Fruit fly (Drosophila melanogaster) whole organism, embryonic: Measurements from ENCODE around the gene kin17.

Experiments used
- Awh ChIP-seq: fragments of 200-800 bp; sonication (Bioruptor generic); IDR thresholded peaks from 2 replicates; pipeline ENCODE4, ENCODE4 v1.3.6; 2022; ENCODE audit warnings: missing biosample characterization, missing genetic modification characterization
- Bdp1 ChIP-seq: fragments of 200-800 bp; sonication (Bioruptor generic); optimal IDR thresholded peaks from 3 replicates; lab custom pipeline; 2016; ENCODE audit warnings: missing biosample characterization, missing genetic modification characterization
- CG10431 ChIP-seq: fragments of 200-800 bp; sonication (Bioruptor generic); optimal IDR thresholded peaks from 3 replicates; lab custom pipeline; 2018; ENCODE audit warnings: missing biosample characterization, mild to moderate bottlenecking, missing genetic modification characterization
- CG11085 ChIP-seq: fragments of 200-800 bp; sonication (Bioruptor generic); IDR thresholded peaks from 2 replicates; pipeline ENCODE4 v1.3.6; 2022; ENCODE audit warnings: missing biosample characterization, missing genetic modification characterization
- CG11456 ChIP-seq: fragments of 200-800 bp; sonication (Bioruptor generic); IDR thresholded peaks from 3 replicates; pipeline ENCODE4 v1.3.6; 2022; ENCODE audit warnings: missing biosample characterization, missing genetic modification characterization
- CG11504 ChIP-seq: fragments of 200-800 bp; sonication (Bioruptor generic); optimal IDR thresholded peaks from 3 replicates; lab custom pipeline; 2019; ENCODE audit warnings: missing biosample characterization, mild to moderate bottlenecking, missing genetic modification characterization, moderate library complexity
- CG13624 ChIP-seq: fragments of 200-800 bp; sonication (Bioruptor generic); optimal IDR thresholded peaks from 2 replicates; lab custom pipeline; 2016; ENCODE audit warnings: missing biosample characterization, missing genetic modification characterization
- CG15011 ChIP-seq: fragments of 200-800 bp; sonication (Bioruptor generic); optimal IDR thresholded peaks from 3 replicates; lab custom pipeline; 2018; ENCODE audit warnings: missing biosample characterization, mild to moderate bottlenecking, missing genetic modification characterization
- CG15514 ChIP-seq: fragments of 200-800 bp; sonication (Bioruptor generic); optimal IDR thresholded peaks from 3 replicates; lab custom pipeline; 2017; ENCODE audit warnings: missing biosample characterization, missing genetic modification characterization, mild to moderate bottlenecking, moderate library complexity, missing genetic modification reagents
- CG17385 ChIP-seq: fragments of 200-800 bp; sonication (Bioruptor generic); optimal IDR thresholded peaks from 3 replicates; lab custom pipeline; 2018; ENCODE audit warnings: missing biosample characterization, mild to moderate bottlenecking, missing genetic modification characterization
- CG17829 ChIP-seq: fragments of 200-800 bp; optimal IDR thresholded peaks from 2 replicates; lab custom pipeline; 2019; ENCODE audit warnings: missing biosample characterization, mild to moderate bottlenecking, missing genetic modification characterization, moderate library complexity
- CG18011 ChIP-seq: fragments of 200-800 bp; sonication (Bioruptor generic); optimal IDR thresholded peaks from 2 replicates; lab custom pipeline; 2017; ENCODE audit warnings: missing biosample characterization, missing genetic modification characterization, mild to moderate bottlenecking, moderate library complexity, missing genotype
- CG18619 ChIP-seq: fragments of 200-800 bp; sonication (Bioruptor generic); optimal IDR thresholded peaks from 3 replicates; lab custom pipeline; 2017; ENCODE audit warnings: missing biosample characterization, mild to moderate bottlenecking, missing genetic modification characterization
- CG18764 ChIP-seq: fragments of 200-800 bp; sonication (Bioruptor generic); optimal IDR thresholded peaks from 3 replicates; lab custom pipeline; 2016; ENCODE audit warnings: missing biosample characterization, missing genetic modification characterization
- CG2199 ChIP-seq: fragments of 200-800 bp; sonication (Bioruptor generic); IDR thresholded peaks from 3 replicates; pipeline ENCODE4 v1.3.6; 2022; ENCODE audit warnings: missing biosample characterization, missing genetic modification characterization
- CG31365 ChIP-seq: fragments of 200-800 bp; sonication (Bioruptor generic); optimal IDR thresholded peaks from 2 replicates; lab custom pipeline; 2018; ENCODE audit warnings: missing biosample characterization, mild to moderate bottlenecking, missing genetic modification characterization
- CG33213 ChIP-seq: fragments of 200-800 bp; sonication (Bioruptor generic); optimal IDR thresholded peaks from 3 replicates; lab custom pipeline; 2016; ENCODE audit warnings: missing biosample characterization, missing genetic modification characterization
- CG6272 ChIP-seq: fragments of 200-800 bp; sonication (Bioruptor generic); IDR thresholded peaks from 2 replicates; pipeline ENCODE4 v1.3.6; 2022; ENCODE audit warnings: missing biosample characterization, missing genetic modification characterization
- CG6854 ChIP-seq: fragments of 200-800 bp; sonication (Bioruptor generic); optimal IDR thresholded peaks from 3 replicates; lab custom pipeline; 2017; ENCODE audit warnings: missing biosample characterization, mild to moderate bottlenecking, missing genetic modification characterization
- CG7786 ChIP-seq: fragments of 200-800 bp; sonication (Bioruptor generic); optimal IDR thresholded peaks from 2 replicates; lab custom pipeline; 2016; ENCODE audit warnings: missing biosample characterization, missing genetic modification characterization
- CG8765 ChIP-seq: fragments of 200-800 bp; sonication (Bioruptor generic); IDR thresholded peaks from 2 replicates; pipeline ENCODE4 v1.3.6; 2022; ENCODE audit warnings: missing biosample characterization, missing genetic modification characterization
- CG9727 ChIP-seq: fragments of 200-800 bp; sonication (Bioruptor generic); optimal IDR thresholded peaks from 3 replicates; lab custom pipeline; 2017; ENCODE audit warnings: missing biosample characterization, mild to moderate bottlenecking, missing genetic modification characterization
- Doc2 ChIP-seq: fragments of 200-800 bp; sonication (Bioruptor generic); IDR thresholded peaks from 2 replicates; pipeline ENCODE4 v1.3.6; 2022; ENCODE audit warnings: missing biosample characterization, missing genetic modification characterization
- Doc3 ChIP-seq: fragments of 200-800 bp; sonication (Bioruptor generic); IDR thresholded peaks from 3 replicates; pipeline ENCODE4 v1.3.6; 2022; ENCODE audit warnings: missing biosample characterization, missing genetic modification characterization; ENCODE audit not compliant: partially characterized antibody
- Ets97D ChIP-seq: fragments of 200-800 bp; sonication (Bioruptor generic); optimal IDR thresholded peaks from 3 replicates; lab custom pipeline; 2016; ENCODE audit warnings: missing biosample characterization, missing genetic modification characterization
- Fer3 ChIP-seq: fragments of 200-800 bp; sonication (Bioruptor generic); optimal IDR thresholded peaks from 2 replicates; lab custom pipeline; 2018; ENCODE audit warnings: missing biosample characterization, mild to moderate bottlenecking, missing genetic modification characterization, moderate library complexity
- Lim3 ChIP-seq: fragments of 200-800 bp; sonication (Bioruptor generic); IDR thresholded peaks from 2 replicates; pipeline ENCODE4 v1.3.6; 2022; ENCODE audit warnings: missing biosample characterization, missing genetic modification characterization
- Max ChIP-seq: fragments of 200-800 bp; sonication (Bioruptor generic); optimal IDR thresholded peaks from 2 replicates; lab custom pipeline; 2016; ENCODE audit warnings: missing biosample characterization, mild to moderate bottlenecking, missing genetic modification characterization
- NFAT ChIP-seq: fragments of 200-800 bp; sonication (Bioruptor generic); IDR thresholded peaks from 2 replicates; pipeline ENCODE4 v1.3.6; 2022; ENCODE audit warnings: missing biosample characterization, missing genetic modification characterization
- NfI ChIP-seq: fragments of 200-800 bp; sonication (Bioruptor generic); optimal IDR thresholded peaks from 3 replicates; lab custom pipeline; 2018; ENCODE audit warnings: missing biosample characterization, mild to moderate bottlenecking, missing genetic modification characterization, moderate library complexity
- TFAM ChIP-seq: fragments of 200-800 bp; sonication (Bioruptor generic); optimal IDR thresholded peaks from 2 replicates; lab custom pipeline; 2017; ENCODE audit warnings: missing biosample characterization, missing genetic modification characterization, inconsistent platforms
- Taf1 ChIP-seq: fragments of 200-800 bp; sonication (Bioruptor generic); IDR thresholded peaks from 2 replicates; pipeline ENCODE4 v1.3.6; 2022; ENCODE audit warnings: missing biosample characterization, missing genetic modification characterization
- Tbp ChIP-seq: fragments of >200 bp; optimal IDR thresholded peaks from 2 replicates; lab custom pipeline; 2018; ENCODE audit warnings: missing biosample characterization, missing genetic modification characterization
- br ChIP-seq: fragments of >200 bp; optimal IDR thresholded peaks from 2 replicates; lab custom pipeline; 2017
- bsh ChIP-seq, 2 experiments: fragments of 200-800 bp; sonication (Bioruptor generic); optimal IDR thresholded peaks; 2 replicates each; lab custom pipeline; 2017 to 2018; ENCODE audit warnings: mild to moderate bottlenecking in 2 of 2, missing biosample characterization in 2 of 2, missing genetic modification characterization in 2 of 2, moderate library complexity in 1 of 2
- chif ChIP-seq, 2 experiments: fragments of 200-800 bp; sonication (Bioruptor generic); optimal IDR thresholded peaks; 3 replicates each; lab custom pipeline; 2016; ENCODE audit warnings: missing biosample characterization in 2 of 2, missing genetic modification characterization in 2 of 2
- ci ChIP-seq: fragments of 200-800 bp; sonication (Bioruptor generic); IDR thresholded peaks from 3 replicates; pipeline ENCODE4 v1.3.6; 2022; ENCODE audit warnings: missing biosample characterization, missing genetic modification characterization
- esg ChIP-seq: fragments of 200-800 bp; sonication (Bioruptor generic); conservative IDR thresholded peaks from 2 replicates; pipeline ENCODE4 v1.3.6; 2022; ENCODE audit warnings: missing biosample characterization, missing genetic modification characterization
- fru ChIP-seq: fragments of >200 bp; optimal IDR thresholded peaks from 2 replicates; lab custom pipeline; 2017
- gro ChIP-seq: fragments of 200-800 bp; sonication (Bioruptor generic); optimal IDR thresholded peaks from 2 replicates; lab custom pipeline; 2016; ENCODE audit warnings: missing biosample characterization, missing genetic modification characterization
- hbn ChIP-seq: fragments of 200-800 bp; sonication (Bioruptor generic); IDR thresholded peaks from 2 replicates; pipeline ENCODE4 v1.3.6; 2022; ENCODE audit warnings: missing biosample characterization, missing genetic modification characterization; ENCODE audit not compliant: partially characterized antibody
- kah ChIP-seq: fragments of 200-800 bp; sonication (Bioruptor generic); optimal IDR thresholded peaks from 2 replicates; lab custom pipeline; 2018; ENCODE audit warnings: missing biosample characterization, mild to moderate bottlenecking, missing genetic modification characterization
- kni ChIP-seq: fragments of 200-800 bp; sonication (Bioruptor generic); optimal IDR thresholded peaks from 3 replicates; lab custom pipeline; 2017; ENCODE audit warnings: mild to moderate bottlenecking, missing biosample characterization, missing genetic modification reagents, missing genetic modification characterization
- lola ChIP-seq, 3 experiments: fragments of >200 bp in 2 of 3; fragments of 200-800 bp in 1 of 3; sonication (Bioruptor generic) in 1 of 3; optimal IDR thresholded peaks; 2 replicates each; lab custom pipeline; 2017 to 2019; ENCODE audit warnings: missing biosample characterization in 3 of 3, missing genetic modification characterization in 3 of 3, mild to moderate bottlenecking in 1 of 3, moderate library complexity in 1 of 3
- nerfin-2 ChIP-seq: fragments of 200-800 bp; sonication (Bioruptor generic); IDR thresholded peaks from 2 replicates; pipeline ENCODE4 v1.3.6; 2022; ENCODE audit warnings: missing biosample characterization, missing genetic modification characterization; ENCODE audit not compliant: partially characterized antibody
- nmo ChIP-seq: fragments of 200-800 bp; sonication (Bioruptor generic); optimal IDR thresholded peaks from 2 replicates; lab custom pipeline; 2018; ENCODE audit warnings: missing biosample characterization, mild to moderate bottlenecking, missing genetic modification characterization, moderate library complexity
- onecut ChIP-seq: fragments of 200-800 bp; sonication (Bioruptor generic); IDR thresholded peaks from 2 replicates; pipeline ENCODE4 v1.3.6; 2022; ENCODE audit warnings: missing biosample characterization, missing genetic modification characterization
- ranshi ChIP-seq: fragments of 200-800 bp; sonication (Bioruptor generic); IDR thresholded peaks from 2 replicates; pipeline ENCODE4 v1.3.6; 2022; ENCODE audit warnings: missing biosample characterization, missing genetic modification characterization
- sima ChIP-seq: fragments of 200-800 bp; sonication (Bioruptor generic); optimal IDR thresholded peaks from 2 replicates; lab custom pipeline; 2016; ENCODE audit warnings: missing biosample characterization, missing genetic modification characterization
- ssp ChIP-seq: fragments of 200-800 bp; sonication (Bioruptor generic); IDR thresholded peaks from 2 replicates; pipeline ENCODE4 v1.3.6; 2022; ENCODE audit warnings: missing biosample characterization, missing genetic modification characterization
- tna ChIP-seq: fragments of 200-800 bp; sonication (Bioruptor generic); IDR thresholded peaks from 2 replicates; pipeline ENCODE4 v1.3.6; 2022; ENCODE audit warnings: missing biosample characterization, missing genetic modification characterization; ENCODE audit not compliant: partially characterized antibody
- wek ChIP-seq: fragments of 200-800 bp; sonication (Bioruptor generic); optimal IDR thresholded peaks from 3 replicates; lab custom pipeline; 2018; ENCODE audit warnings: missing biosample characterization, mild to moderate bottlenecking, missing genetic modification characterization, moderate library complexity

kin17 gene

DNA sequence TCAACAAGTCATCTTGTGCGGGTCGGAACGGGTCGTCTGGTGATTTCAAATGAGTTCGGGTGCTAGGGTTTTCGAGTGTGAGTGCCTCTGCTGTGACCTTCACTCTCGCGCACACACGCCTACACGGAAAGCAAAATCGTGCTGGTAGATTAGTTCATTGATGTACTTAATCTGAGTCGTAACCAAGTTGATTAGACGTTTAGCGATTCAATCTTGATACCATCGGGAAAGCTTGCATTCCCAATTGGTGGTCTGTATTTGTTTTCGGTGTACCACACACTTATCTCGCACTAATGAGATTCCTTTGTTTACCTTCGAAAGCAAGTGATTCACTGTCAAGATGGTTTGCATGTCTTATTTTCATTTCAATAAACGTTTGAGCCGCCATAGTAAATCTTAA is 32.4 kb downstream of the kin17 start (continued):
- no peak for TF ChIP-seq ssp (GFP tag; lab: Robert Waterston, UW)
- no peak for TF ChIP-seq CG8765
- no peak for TF ChIP-seq lola (GFP tag; optimal IDR thresholded peaks at IDR 0.05; lab: Kevin White, UChicago)
- no peak for TF ChIP-seq tna (GFP tag; lab: Robert Waterston, UW)
- TF ChIP-seq esg (GFP tag; lab: Robert Waterston, UW): no peak
- peak; percentile 60; the same call in 1 of the 3 replicates for TF ChIP-seq CG11456 (GFP tag; lab: Robert Waterston, UW)
- TF ChIP-seq kah (GFP tag; lab: Kevin White, UChicago): no peak
- TF ChIP-seq CG17385 (GFP tag; lab: Kevin White, UChicago): peak; percentile 13
- TF ChIP-seq CG13624 (GFP tag; lab: Kevin White, UChicago): peak; percentile 20
- no peak for TF ChIP-seq CG17829
- TF ChIP-seq CG10431 (GFP tag; lab: Kevin White, UChicago): no peak
- TF ChIP-seq CG18619 (GFP tag; lab: Kevin White, UChicago): no peak
- no peak; the same call in 1 of the 2 replicates for TF ChIP-seq NFAT (GFP tag; lab: Robert Waterston, UW)
- no peak for TF ChIP-seq Bdp1
- peak; percentile 43 for TF ChIP-seq CG11504 (tag; lab: Kevin White, UChicago)
- TF ChIP-seq CG11085 (GFP tag; lab: Robert Waterston, UW): no peak
- TF ChIP-seq ranshi (GFP tag; lab: Robert Waterston, UW): peak; percentile 48
- TF ChIP-seq CG18011 (GFP tag; lab: Kevin White, UChicago): no peak
- TF ChIP-seq wek (GFP tag; lab: Kevin White, UChicago): no peak
- peak; percentile 73 for TF ChIP-seq gro (GFP tag; lab: Kevin White, UChicago)
- TF ChIP-seq Fer3 (tag; lab: Kevin White, UChicago): peak; percentile 28
- TF ChIP-seq NfI (GFP tag; lab: Kevin White, UChicago): peak; percentile 44
- no peak for TF ChIP-seq CG18764 (GFP tag; lab: Kevin White, UChicago)
- peak; percentile 24 for TF ChIP-seq Max (GFP tag; lab: Kevin White, UChicago)
- no peak for TF ChIP-seq hbn (GFP tag; lab: Robert Waterston, UW)
- TF ChIP-seq CG31365 (tag; lab: Kevin White, UChicago): no peak
- TF ChIP-seq kni (GFP tag; lab: Kevin White, UChicago): no peak
- no peak for TF ChIP-seq CG15011 (GFP tag; lab: Kevin White, UChicago)
- no peak for TF ChIP-seq Taf1 (GFP tag; lab: Robert Waterston, UW)
- TF ChIP-seq TFAM: no peak
- no peak for TF ChIP-seq Ets97D
- TF ChIP-seq CG33213: no peak
- TF ChIP-seq CG9727: no peak
- no peak for TF ChIP-seq fru (lab: Kevin White, UChicago)
- TF ChIP-seq Awh (GFP tag; lab: Robert Waterston, UW): 0 out of 2 replicates have a peak, but pooled peaks have one; percentile 32
- TF ChIP-seq CG6272: no peak
- TF ChIP-seq Tbp (GFP tag; lab: Kevin White, UChicago): no peak
- peak in 1 of 2 experiments; percentile 0 for TF ChIP-seq bsh (GFP tag; optimal IDR thresholded peaks at IDR 0.05; lab: Kevin White, UChicago)
- TF ChIP-seq sima: no peak
- no peak for TF ChIP-seq nerfin-2
- TF ChIP-seq chif (GFP tag; optimal IDR thresholded peaks at IDR 0.05; lab: Kevin White, UChicago): peak in 1 of 2 experiments; percentile 13
- no peak for TF ChIP-seq Lim3
- peak; percentile 40 for TF ChIP-seq CG15514 (GFP tag; lab: Kevin White, UChicago)
- TF ChIP-seq CG6854 (GFP tag; lab: Kevin White, UChicago): no peak
- peak; percentile 27; the same call in 1 of the 3 replicates for TF ChIP-seq ci (GFP tag; lab: Robert Waterston, UW)
- TF ChIP-seq Doc2 (GFP tag; lab: Robert Waterston, UW): no peak
- no peak for TF ChIP-seq br
- TF ChIP-seq onecut (GFP tag; lab: Robert Waterston, UW): no peak
- peak; percentile 0 for TF ChIP-seq nmo (GFP tag; lab: Kevin White, UChicago)
- peak; percentile 31 for TF ChIP-seq CG7786
- TF ChIP-seq CG2199 (GFP tag; lab: Robert Waterston, UW): no peak
- no peak for TF ChIP-seq Doc3 (GFP tag; lab: Robert Waterston, UW)
